Worm (Caenorhabditis elegans) whole organism, L4 larva: ENCODE results near the gene F59A6.2.

Experiments
- F26F4.8 ChIP-seq: fragments of 200-800 bp; sonication (Bioruptor generic); conservative IDR thresholded peaks from 2 replicates; pipeline ENCODE4 v1.3.6; 2022; ENCODE audit warnings: missing genetic modification characterization, missing compliant biosample characterization
- Y5F2A.4 ChIP-seq: fragments of 200-800 bp; sonication (Bioruptor generic); optimal IDR thresholded peaks from 2 replicates; lab custom pipeline; 2018; ENCODE audit warnings: mild to moderate bottlenecking, missing genetic modification characterization, missing compliant biosample characterization
- ceh-20 ChIP-seq: fragments of 200-800 bp; sonication (Bioruptor generic); IDR thresholded peaks from 2 replicates; pipeline ENCODE4 v1.3.6; 2022; ENCODE audit warnings: missing genetic modification reagents, missing genetic modification characterization, missing compliant biosample characterization
- ceh-62 ChIP-seq: sonication (generic microtip); optimal IDR thresholded peaks from 2 replicates; lab custom pipeline; 2017; ENCODE audit warnings: missing biosample characterization, missing genetic modification characterization
- ceh-82 ChIP-seq: sonication (generic microtip); optimal IDR thresholded peaks from 2 replicates; lab custom pipeline; 2017; ENCODE audit warnings: missing biosample characterization, missing genetic modification characterization
- nhr-10 ChIP-seq: fragments of 150-350 bp; optimal IDR thresholded peaks from 2 replicates; lab custom pipeline; 2014; ENCODE audit warnings: missing biosample characterization, missing genetic modification characterization
- nhr-11 ChIP-seq: fragments of 150-350 bp; optimal IDR thresholded peaks from 2 replicates; lab custom pipeline; 2014; ENCODE audit warnings: missing biosample characterization, missing genetic modification characterization
- nhr-41 ChIP-seq: fragments of 200-800 bp; sonication (Bioruptor generic); IDR thresholded peaks from 2 replicates; pipeline ENCODE4 v1.3.6; 2022; ENCODE audit warnings: missing genetic modification reagents, missing genetic modification characterization, missing compliant biosample characterization
- unc-39 ChIP-seq: sonication (generic microtip); optimal IDR thresholded peaks from 2 replicates; lab custom pipeline; 2017; ENCODE audit warnings: missing biosample characterization, missing genetic modification characterization
- zip-11 ChIP-seq: fragments of 200-800 bp; sonication (Bioruptor generic); IDR thresholded peaks from 2 replicates; pipeline ENCODE4 v1.3.6; 2022; ENCODE audit warnings: missing genetic modification characterization, missing compliant biosample characterization

DNA sequence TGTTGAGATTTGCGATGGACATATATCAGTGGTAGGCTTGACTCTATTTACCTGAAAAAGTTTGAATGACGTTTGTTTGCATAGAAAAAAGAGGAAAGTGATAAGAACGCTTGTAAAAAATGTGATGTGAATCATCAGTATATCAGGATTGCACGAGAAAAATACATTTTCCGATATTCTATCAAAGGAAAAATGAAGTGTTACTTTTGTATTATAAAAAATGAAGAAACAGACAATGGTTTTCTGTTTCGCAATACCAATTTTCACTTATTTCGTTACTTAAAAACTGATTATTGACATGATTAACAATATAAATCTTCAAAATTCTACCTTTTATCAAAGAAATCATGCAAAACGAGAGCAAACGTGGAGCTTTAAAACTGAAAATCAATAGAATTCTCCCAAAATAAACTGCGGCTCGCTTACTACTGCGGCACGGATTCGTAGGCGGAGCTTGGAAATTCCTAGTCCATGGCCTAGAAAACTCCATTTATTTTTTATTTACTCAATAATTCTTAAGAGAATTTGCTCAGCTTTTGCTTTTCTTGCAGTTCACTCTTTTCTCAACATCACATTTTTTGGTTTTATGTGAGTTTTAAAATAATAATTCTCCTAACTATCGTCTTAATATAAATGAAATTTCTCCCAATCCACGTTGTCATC lies 20.8 kb upstream of the F59A6.2 start, which contains the start of the genes eif-1 and vps-24:
- no peak for TF ChIP-seq unc-39
- TF ChIP-seq nhr-41 (GFP tag; lab: Robert Waterston, UW), result no peak
- no peak for TF ChIP-seq zip-11 (GFP tag; lab: Robert Waterston, UW)
- no peak for TF ChIP-seq ceh-62 (tag; lab: Kevin White, UChicago)
- no peak for TF ChIP-seq nhr-11 (tag; lab: Kevin White, UChicago)
- TF ChIP-seq F26F4.8 (GFP tag; lab: Robert Waterston, UW), result no peak
- no peak for TF ChIP-seq ceh-20 (GFP tag; lab: Robert Waterston, UW)
- TF ChIP-seq nhr-10, result no peak
- no peak for TF ChIP-seq Y5F2A.4 (GFP tag; lab: Kevin White, UChicago)
- TF ChIP-seq ceh-82, result no peak
